Worm (Caenorhabditis elegans) whole organism, midembryonic: ENCODE results near the gene col-74.

Source experiments
- T22C8.4 ChIP-seq: fragments of 200-800 bp; sonication (Bioruptor generic); IDR thresholded peaks from 2 replicates; pipeline ENCODE4 v1.3.6; 2022; ENCODE audit warnings: missing genetic modification characterization, missing compliant biosample characterization
- cog-1 ChIP-seq: sonication (generic microtip); optimal IDR thresholded peaks from 2 replicates; lab custom pipeline; 2016; ENCODE audit warnings: missing genetic modification characterization, missing compliant biosample characterization
- flt-1 ChIP-seq: fragments of 200-800 bp; sonication (Bioruptor generic); IDR thresholded peaks from 2 replicates; pipeline ENCODE4 v1.3.6; 2022; ENCODE audit warnings: missing genetic modification characterization, missing compliant biosample characterization
- klf-2 ChIP-seq: fragments of 200-800 bp; sonication (Bioruptor generic); conservative IDR thresholded peaks from 2 replicates; pipeline ENCODE4 v1.3.6; 2022; ENCODE audit warnings: missing genetic modification reagents, missing genetic modification characterization, missing compliant biosample characterization
- med-1 ChIP-seq: sonication (generic microtip); optimal IDR thresholded peaks from 2 replicates; lab custom pipeline; 2017; ENCODE audit warnings: missing genetic modification characterization, mild to moderate bottlenecking, missing compliant biosample characterization, antibody characterized with exemption, missing genetic modification reagents; ENCODE audit not compliant: insufficient read depth
- ref-1 ChIP-seq: fragments of 200-800 bp; sonication (Bioruptor generic); conservative IDR thresholded peaks from 2 replicates; pipeline ENCODE4 v1.3.6; 2022; ENCODE audit warnings: missing genetic modification reagents, missing genetic modification characterization, missing compliant biosample characterization
- tab-1 ChIP-seq: fragments of 200-800 bp; sonication (Bioruptor generic); IDR thresholded peaks from 2 replicates; pipeline ENCODE4 v1.3.6; 2022; ENCODE audit warnings: missing genetic modification characterization, missing compliant biosample characterization
- ztf-23 ChIP-seq: fragments of 200-800 bp; sonication (Bioruptor generic); IDR thresholded peaks from 2 replicates; pipeline ENCODE4 v1.3.6; 2022; ENCODE audit warnings: missing genetic modification reagents, missing genetic modification characterization, missing compliant biosample characterization
- ztf-29 ChIP-seq: fragments of 200-800 bp; sonication (Bioruptor generic); IDR thresholded peaks from 2 replicates; pipeline ENCODE4 v1.3.6; 2022; ENCODE audit warnings: missing genetic modification reagents, missing genetic modification characterization, missing compliant biosample characterization

ce11 chrII:5871508-5871907 is 41.3 kb downstream of the col-74 start:
- TF ChIP-seq med-1 (GFP tag; lab: Kevin White, UChicago): no peak
- no peak for TF ChIP-seq ztf-29 (GFP tag; lab: Robert Waterston, UW)
- no peak for TF ChIP-seq tab-1
- no peak for TF ChIP-seq klf-2 (GFP tag; lab: Robert Waterston, UW)
- no peak for TF ChIP-seq T22C8.4
- no peak for TF ChIP-seq ref-1 (GFP tag; lab: Robert Waterston, UW)
- TF ChIP-seq ztf-23 (GFP tag; lab: Robert Waterston, UW): no peak
- no peak for TF ChIP-seq flt-1 (GFP tag; lab: Robert Waterston, UW)
- TF ChIP-seq cog-1: no peak
